Worm (Caenorhabditis elegans): Measurements from ENCODE around the gene C09B9.7.

C09B9.7 gene

ce11 chrIV:5103229-5103894 is 42.5 kb upstream of the C09B9.7 start, which contains the start of gene C02B10.3:
TSS of gene C02B10.3 (minus strand) at chrIV:5103279.
- TF ChIP-seq dve-1 (tag; optimal IDR thresholded peaks at IDR 0.05; ENCODE audit: insufficient read depth) (no peak), mep-1 (tag; optimal IDR thresholded peaks at IDR 0.05) (peak; percentile 38), pha-4 (GFP tag; IDR thresholded peaks at IDR 0.05) (no peak), pha-4 (tag; optimal IDR thresholded peaks at IDR 0.05) (no peak), rbr-2 (tag; optimal IDR thresholded peaks at IDR 0.05) (peak; percentile 66), madf-5 (GFP tag; IDR thresholded peaks at IDR 0.05) (no peak), madf-9 (GFP tag; conservative IDR thresholded peaks at IDR 0.05) (no peak), fkh-10 (GFP tag; optimal IDR thresholded peaks at IDR 0.05) (peak; percentile 68), gei-8 (GFP tag; optimal IDR thresholded peaks at IDR 0.05) (no peak), nhr-76 (tag; optimal IDR thresholded peaks at IDR 0.05) (no peak), ztf-11 (tag; optimal IDR thresholded peaks at IDR 0.05) (no peak), Y5F2A.4 (GFP tag; optimal IDR thresholded peaks at IDR 0.05) (no peak), ZK337.2 (GFP tag; IDR thresholded peaks at IDR 0.05) (no peak), lir-3 (tag; optimal IDR thresholded peaks at IDR 0.05) (no peak), nhr-48 (tag; optimal IDR thresholded peaks at IDR 0.05) (no peak), lin-1 (GFP tag; IDR thresholded peaks at IDR 0.05) (no peak), unc-62 (GFP tag; optimal IDR thresholded peaks at IDR 0.05 in 1 of 2) (peak in 1 of 2 experiments; percentile 81), unc-62 (tag; optimal IDR thresholded peaks at IDR 0.05) (no peak), ZK546.5 (tag; optimal IDR thresholded peaks at IDR 0.05) (no peak), nhr-25 (tag; optimal IDR thresholded peaks at IDR 0.05; ENCODE audit: borderline replicate concordance, insufficient read depth) (no peak), spr-3 (GFP tag; optimal IDR thresholded peaks at IDR 0.05) (no peak), attf-4 (tag; optimal IDR thresholded peaks at IDR 0.05) (no peak), zip-11 (GFP tag; IDR thresholded peaks at IDR 0.05) (no peak), nhr-102 (tag; optimal IDR thresholded peaks at IDR 0.05) (no peak), nhr-10 (tag; optimal IDR thresholded peaks at IDR 0.05) (no peak), F10B5.3 (tag; optimal IDR thresholded peaks at IDR 0.05) (no peak), nhr-11 (tag; optimal IDR thresholded peaks at IDR 0.05) (peak; percentile 19), ces-1 (GFP tag; optimal IDR thresholded peaks at IDR 0.05) (no peak), zip-2 (tag; optimal IDR thresholded peaks at IDR 0.05) (no peak), nhr-111 (GFP tag; optimal IDR thresholded peaks at IDR 0.05) (no peak), daf-8 (GFP tag; IDR thresholded peaks at IDR 0.05) (no peak), mdl-1 (tag; optimal IDR thresholded peaks at IDR 0.05) (peak in 1 of 2 experiments; percentile 56), aha-1 (tag) (peak; percentile 86), snpc-1.2 (GFP tag; IDR thresholded peaks at IDR 0.05) (no peak), Y75B8A.6 (GFP tag; IDR thresholded peaks at IDR 0.05) (no peak), ztf-7 (tag; optimal IDR thresholded peaks at IDR 0.05) (no peak), Y48G9A.11 (GFP tag; IDR thresholded peaks at IDR 0.05) (no peak), lin-39 (tag; optimal IDR thresholded peaks at IDR 0.05) (no peak), spr-1 (tag; optimal IDR thresholded peaks at IDR 0.05) (no peak), F44E2.7 (GFP tag; IDR thresholded peaks at IDR 0.05) (no peak), daf-16 (GFP tag; optimal IDR thresholded peaks at IDR 0.05) (no peak), daf-16 (tag; optimal IDR thresholded peaks at IDR 0.05) (no peak), unc-39 (tag; optimal IDR thresholded peaks at IDR 0.05) (no peak), D1046.2 (GFP tag; IDR thresholded peaks at IDR 0.05) (no peak), lsy-2 (tag; optimal IDR thresholded peaks at IDR 0.05) (peak in 1 of 2 experiments; percentile 60), duxl-1 (tag; optimal IDR thresholded peaks at IDR 0.05; ENCODE audit: poor library complexity) (no peak), dmd-6 (GFP tag; IDR thresholded peaks at IDR 0.05) (no peak), saeg-2 (GFP tag; IDR thresholded peaks at IDR 0.05) (no peak), nhr-77 (tag; optimal IDR thresholded peaks at IDR 0.05) (no peak), nhr-6 (tag; optimal IDR thresholded peaks at IDR 0.05) (no peak), F37D6.2 (tag; optimal IDR thresholded peaks at IDR 0.05) (no peak), ctbp-1 (GFP tag; IDR thresholded peaks at IDR 0.05) (peak; percentile 60; the same call in 1 of the 2 replicates)
